Fruit fly (Drosophila melanogaster) whole organism, embryonic: ENCODE results near the gene CG18748.

Experiments used
- Bteb2 ChIP-seq: fragments of 200-800 bp; sonication (Bioruptor generic); optimal IDR thresholded peaks from 2 replicates; lab custom pipeline; 2016; ENCODE audit warnings: missing biosample characterization, missing genetic modification characterization
- CG10274 ChIP-seq: fragments of 200-800 bp; sonication (Bioruptor generic); optimal IDR thresholded peaks from 3 replicates; lab custom pipeline; 2017; ENCODE audit warnings: missing biosample characterization, mild to moderate bottlenecking, missing genetic modification characterization
- CG10543 ChIP-seq: fragments of 200-800 bp; sonication (Bioruptor generic); optimal IDR thresholded peaks from 3 replicates; lab custom pipeline; 2017; ENCODE audit warnings: missing biosample characterization, mild to moderate bottlenecking, missing genetic modification characterization, moderate library complexity
- CG10959 ChIP-seq: fragments of 200-800 bp; sonication (Bioruptor generic); IDR thresholded peaks from 2 replicates; pipeline ENCODE4 v1.3.6; 2022; ENCODE audit warnings: missing biosample characterization, missing genetic modification characterization
- CG11398 ChIP-seq: fragments of 200-800 bp; sonication (Bioruptor generic); optimal IDR thresholded peaks from 2 replicates; lab custom pipeline; 2016; ENCODE audit warnings: missing biosample characterization, missing genetic modification characterization
- CG12236 ChIP-seq: fragments of 200-800 bp; sonication (Bioruptor generic); optimal IDR thresholded peaks from 2 replicates; lab custom pipeline; 2016; ENCODE audit warnings: missing biosample characterization, missing genetic modification characterization
- CG12299 ChIP-seq: fragments of 200-800 bp; sonication (Bioruptor generic); optimal IDR thresholded peaks from 2 replicates; lab custom pipeline; 2018; ENCODE audit warnings: missing biosample characterization, mild to moderate bottlenecking, missing genetic modification characterization
- CG12391 ChIP-seq: fragments of 200-800 bp; sonication (Bioruptor generic); optimal IDR thresholded peaks from 3 replicates; lab custom pipeline; 2018; ENCODE audit warnings: missing biosample characterization, mild to moderate bottlenecking, missing genetic modification characterization, moderate library complexity
- CG1603 ChIP-seq: fragments of 200-800 bp; sonication (Bioruptor generic); optimal IDR thresholded peaks from 2 replicates; lab custom pipeline; 2019; ENCODE audit warnings: missing biosample characterization, mild to moderate bottlenecking, missing genetic modification characterization, moderate library complexity
- CG17802 ChIP-seq: fragments of 200-800 bp; sonication (Bioruptor generic); optimal IDR thresholded peaks from 2 replicates; lab custom pipeline; 2018; ENCODE audit warnings: missing biosample characterization, mild to moderate bottlenecking, missing genetic modification characterization, moderate library complexity
- CG2120 ChIP-seq: fragments of 200-800 bp; sonication (Bioruptor generic); optimal IDR thresholded peaks from 3 replicates; lab custom pipeline; 2016; ENCODE audit warnings: missing biosample characterization, missing genetic modification characterization
- CG2129 ChIP-seq: fragments of 200-800 bp; sonication (Bioruptor generic); IDR thresholded peaks from 2 replicates; pipeline ENCODE4 v1.3.6; 2022; ENCODE audit warnings: missing biosample characterization, missing genetic modification characterization; ENCODE audit not compliant: partially characterized antibody
- CG31365 ChIP-seq: fragments of 200-800 bp; sonication (Bioruptor generic); optimal IDR thresholded peaks from 2 replicates; lab custom pipeline; 2018; ENCODE audit warnings: missing biosample characterization, mild to moderate bottlenecking, missing genetic modification characterization
- CG4404 ChIP-seq: fragments of 200-800 bp; sonication (Bioruptor generic); IDR thresholded peaks from 2 replicates; pipeline ENCODE4 v1.3.6; 2022; ENCODE audit warnings: missing biosample characterization, missing genetic modification characterization
- CG7372 ChIP-seq: fragments of 200-800 bp; sonication (Bioruptor generic); IDR thresholded peaks from 2 replicates; pipeline ENCODE4 v1.3.6; 2022; ENCODE audit warnings: missing biosample characterization, missing genetic modification characterization
- CG9215 ChIP-seq: fragments of 200-800 bp; sonication (Bioruptor generic); IDR thresholded peaks from 2 replicates; pipeline ENCODE4 v1.3.6; 2022; ENCODE audit warnings: missing biosample characterization, missing genetic modification characterization
- CG9817 ChIP-seq: fragments of 200-800 bp; sonication (Bioruptor generic); optimal IDR thresholded peaks from 2 replicates; lab custom pipeline; 2018; ENCODE audit warnings: missing biosample characterization, mild to moderate bottlenecking, missing genetic modification characterization, moderate library complexity
- CHES-1-like ChIP-seq: fragments of 200-800 bp; sonication (Bioruptor generic); optimal IDR thresholded peaks from 2 replicates; lab custom pipeline; 2016; ENCODE audit warnings: missing biosample characterization, missing genetic modification characterization
- CkIIα-i1 ChIP-seq: fragments of 200-800 bp; sonication (Bioruptor generic); IDR thresholded peaks from 2 replicates; pipeline ENCODE4 v1.3.6; 2022; ENCODE audit warnings: missing biosample characterization, missing genetic modification characterization
- CoRest ChIP-seq: fragments of 200-800 bp; sonication (Bioruptor generic); optimal IDR thresholded peaks from 3 replicates; lab custom pipeline; 2018; ENCODE audit warnings: missing biosample characterization, mild to moderate bottlenecking, missing genetic modification characterization, moderate library complexity
- HLHmδ ChIP-seq: fragments of 200-800 bp; sonication (Bioruptor generic); optimal IDR thresholded peaks from 2 replicates; lab custom pipeline; 2018; ENCODE audit warnings: missing biosample characterization, mild to moderate bottlenecking, missing genetic modification characterization, moderate library complexity
- HmgD ChIP-seq: fragments of 200-800 bp; sonication (Bioruptor generic); optimal IDR thresholded peaks from 3 replicates; lab custom pipeline; 2016; ENCODE audit warnings: missing biosample characterization, missing genetic modification characterization
- NK7.1 ChIP-seq: fragments of 200-800 bp; sonication (Bioruptor generic); optimal IDR thresholded peaks from 3 replicates; lab custom pipeline; 2016; ENCODE audit warnings: missing biosample characterization, missing genetic modification characterization
- Nf-YC ChIP-seq: fragments of 200-800 bp; optimal IDR thresholded peaks from 3 replicates; lab custom pipeline; 2019; ENCODE audit warnings: missing biosample characterization, mild to moderate bottlenecking, missing genetic modification characterization, moderate library complexity
- Oaz ChIP-seq: fragments of 200-800 bp; sonication (Bioruptor generic); IDR thresholded peaks from 2 replicates; pipeline ENCODE4 v1.3.6; 2022; ENCODE audit warnings: missing biosample characterization, missing genetic modification characterization
- Oli ChIP-seq: fragments of 200-800 bp; sonication (Bioruptor generic); optimal IDR thresholded peaks from 2 replicates; lab custom pipeline; 2018; ENCODE audit warnings: missing biosample characterization, mild to moderate bottlenecking, missing genetic modification characterization, moderate library complexity
- Opbp ChIP-seq: fragments of 200-800 bp; sonication (Bioruptor generic); IDR thresholded peaks from 3 replicates; pipeline ENCODE4 v1.3.6; 2022; ENCODE audit warnings: missing biosample characterization, missing genetic modification characterization; ENCODE audit not compliant: partially characterized antibody
- Rx ChIP-seq: fragments of 200-800 bp; sonication (Bioruptor generic); IDR thresholded peaks from 2 replicates; pipeline ENCODE4 v1.3.6; 2022; ENCODE audit warnings: missing biosample characterization, missing genetic modification characterization
- Xrp1 ChIP-seq: fragments of 200-800 bp; sonication (Bioruptor generic); IDR thresholded peaks from 2 replicates; pipeline ENCODE4 v1.3.6; 2022; ENCODE audit warnings: missing biosample characterization, missing genetic modification characterization
- bbx ChIP-seq: fragments of 200-800 bp; sonication (Bioruptor generic); IDR thresholded peaks from 2 replicates; pipeline ENCODE4 v1.3.6; 2022; ENCODE audit warnings: missing biosample characterization, missing genetic modification characterization; ENCODE audit not compliant: partially characterized antibody
- crp ChIP-seq, 2 experiments: fragments of 200-800 bp; sonication (Bioruptor generic); optimal IDR thresholded peaks; 2 replicates in 1 of 2; 3 replicates in 1 of 2; lab custom pipeline; 2017; ENCODE audit warnings: missing biosample characterization in 2 of 2, missing genetic modification characterization in 2 of 2, mild to moderate bottlenecking in 1 of 2, moderate library complexity in 1 of 2
- cwo ChIP-seq: fragments of 200-800 bp; sonication (Bioruptor generic); optimal IDR thresholded peaks from 3 replicates; lab custom pipeline; 2017; ENCODE audit warnings: missing biosample characterization, missing genetic modification characterization, mild to moderate bottlenecking, moderate library complexity, missing genetic modification reagents
- exex ChIP-seq: fragments of 200-800 bp; sonication (Bioruptor generic); optimal IDR thresholded peaks from 4 replicates; lab custom pipeline; 2018; ENCODE audit warnings: missing biosample characterization, mild to moderate bottlenecking, missing genetic modification characterization, moderate library complexity
- fd96Cb ChIP-seq: fragments of 200-800 bp; sonication (Bioruptor generic); optimal IDR thresholded peaks from 2 replicates; lab custom pipeline; 2018; ENCODE audit warnings: missing biosample characterization, mild to moderate bottlenecking, missing genetic modification characterization, moderate library complexity
- gem ChIP-seq: fragments of 200-800 bp; sonication (Bioruptor generic); optimal IDR thresholded peaks from 2 replicates; lab custom pipeline; 2019; ENCODE audit warnings: missing biosample characterization, mild to moderate bottlenecking, missing genetic modification characterization, moderate library complexity
- gsb ChIP-seq: fragments of 200-800 bp; sonication (Bioruptor generic); IDR thresholded peaks from 2 replicates; pipeline ENCODE4 v1.3.6; 2022; ENCODE audit warnings: missing biosample characterization, missing genetic modification characterization
- mirr ChIP-seq: fragments of 200-800 bp; sonication (Bioruptor generic); optimal IDR thresholded peaks from 3 replicates; lab custom pipeline; 2018; ENCODE audit warnings: missing biosample characterization, mild to moderate bottlenecking, missing genetic modification characterization
- rib ChIP-seq: fragments of 200-800 bp; sonication (Bioruptor generic); IDR thresholded peaks from 2 replicates; pipeline ENCODE4 v1.3.6; 2022; ENCODE audit warnings: missing biosample characterization, missing genetic modification characterization
- sc ChIP-seq, 3 experiments: fragments of >200 bp in 2 of 3; fragments of 200-800 bp in 1 of 3; sonication (Bioruptor generic) in 1 of 3; optimal IDR thresholded peaks; 2 replicates in 2 of 3; 3 replicates in 1 of 3; lab custom pipeline; 2017; ENCODE audit warnings: mild to moderate bottlenecking in 1 of 3, missing biosample characterization in 1 of 3, missing genetic modification characterization in 1 of 3, missing genetic modification reagents in 1 of 3
- seq ChIP-seq: fragments of 200-800 bp; sonication (Bioruptor generic); IDR thresholded peaks from 2 replicates; pipeline ENCODE4 v1.3.6; 2022; ENCODE audit warnings: missing biosample characterization, missing genetic modification characterization
- slbo ChIP-seq: fragments of 200-800 bp; sonication (Bioruptor generic); IDR thresholded peaks from 2 replicates; pipeline ENCODE4 v1.3.6; 2022; ENCODE audit warnings: missing biosample characterization, missing genetic modification characterization
- tna ChIP-seq: fragments of 200-800 bp; sonication (Bioruptor generic); IDR thresholded peaks from 2 replicates; pipeline ENCODE4 v1.3.6; 2022; ENCODE audit warnings: missing biosample characterization, missing genetic modification characterization; ENCODE audit not compliant: partially characterized antibody
- vvl ChIP-seq: fragments of 200-800 bp; sonication (Bioruptor generic); IDR thresholded peaks from 2 replicates; pipeline ENCODE4 v1.3.6; 2022; ENCODE audit warnings: missing biosample characterization, missing genetic modification characterization
- wek ChIP-seq: fragments of 200-800 bp; sonication (Bioruptor generic); optimal IDR thresholded peaks from 3 replicates; lab custom pipeline; 2018; ENCODE audit warnings: missing biosample characterization, mild to moderate bottlenecking, missing genetic modification characterization, moderate library complexity
- zen2 ChIP-seq: fragments of 200-800 bp; sonication (Bioruptor generic); IDR thresholded peaks from 3 replicates; pipeline ENCODE4 v1.3.6; 2022; ENCODE audit warnings: missing biosample characterization, missing genetic modification characterization; ENCODE audit not compliant: partially characterized antibody
- zf30C ChIP-seq: fragments of 200-800 bp; sonication (Bioruptor generic); optimal IDR thresholded peaks from 3 replicates; lab custom pipeline; 2018; ENCODE audit warnings: missing biosample characterization, mild to moderate bottlenecking, missing genetic modification characterization
- zfh1 ChIP-seq: fragments of 200-800 bp; sonication (Bioruptor generic); IDR thresholded peaks from 3 replicates; pipeline ENCODE4 v1.3.6; 2022; ENCODE audit warnings: missing biosample characterization, missing genetic modification characterization

CG18748 gene

dm6 chr3R:7809662-7810621, 22.2 kb upstream of the CG18748 start, which contains the start of the genes CG2993 and sgll (continued):
- TF ChIP-seq CG4404 (GFP tag; lab: Robert Waterston, UW): peak; percentile 81
- TF ChIP-seq rib (GFP tag; lab: Robert Waterston, UW): no peak; the same call in 1 of the 2 replicates
- peak; percentile 82 for TF ChIP-seq CG11398
- peak; percentile 86 for TF ChIP-seq CG9215 (GFP tag; lab: Robert Waterston, UW)
- TF ChIP-seq sc (optimal IDR thresholded peaks at IDR 0.05; lab: Kevin White, UChicago): no peak
- TF ChIP-seq sc (GFP tag; optimal IDR thresholded peaks at IDR 0.05; lab: Kevin White, UChicago): peak; percentile 85
- TF ChIP-seq HLHmδ (GFP tag; lab: Kevin White, UChicago): peak; percentile 84
- peak; percentile 93 for TF ChIP-seq Rx (GFP tag; lab: Robert Waterston, UW)
- TF ChIP-seq exex: no peak
- TF ChIP-seq CG12236 (GFP tag; lab: Kevin White, UChicago): peak; percentile 83
- peak; percentile 85 for TF ChIP-seq CHES-1-like (GFP tag; lab: Kevin White, UChicago)
- TF ChIP-seq CG2120 (GFP tag; lab: Kevin White, UChicago): peak; percentile 95
- TF ChIP-seq zf30C: peak; percentile 75
- peak; percentile 89 for TF ChIP-seq gem
- no peak for TF ChIP-seq zen2
- TF ChIP-seq CkIIα-i1 (GFP tag; lab: Robert Waterston, UW): no peak
- TF ChIP-seq Oaz: peak; percentile 85
- TF ChIP-seq CG10543: peak; percentile 74
- TF ChIP-seq vvl (GFP tag; lab: Robert Waterston, UW): peak; percentile 95
- peak; percentile 72 for TF ChIP-seq seq (GFP tag; lab: Robert Waterston, UW)
- peak; percentile 86 for TF ChIP-seq cwo
- TF ChIP-seq zfh1 (GFP tag; lab: Robert Waterston, UW): peak; percentile 97
- peak; percentile 83 for TF ChIP-seq CG7372
- TF ChIP-seq CG17802 (tag; lab: Kevin White, UChicago): peak; percentile 74
- TF ChIP-seq CG12391 (tag; lab: Kevin White, UChicago): no peak
- peak; percentile 92 for TF ChIP-seq HmgD (GFP tag; lab: Kevin White, UChicago)
- peak; percentile 69 for TF ChIP-seq CG10274
- peak; percentile 84 for TF ChIP-seq gsb
- no peak for TF ChIP-seq CG12299 (tag; lab: Kevin White, UChicago)
- TF ChIP-seq crp (GFP tag; optimal IDR thresholded peaks at IDR 0.05; lab: Kevin White, UChicago): peak in 1 of 2 experiments; percentile 41
- TF ChIP-seq slbo: peak; percentile 98
- peak; percentile 95 for TF ChIP-seq CG1603 (tag; lab: Kevin White, UChicago)
- TF ChIP-seq Opbp (GFP tag; lab: Robert Waterston, UW): peak; percentile 80
- peak; percentile 88 for TF ChIP-seq CoRest
- peak; percentile 96 for TF ChIP-seq CG10959
- peak; percentile 69 for TF ChIP-seq Bteb2 (GFP tag; lab: Kevin White, UChicago)
- peak; percentile 81 for TF ChIP-seq Oli (tag; lab: Kevin White, UChicago)
- peak; percentile 62 for TF ChIP-seq wek
- no peak for TF ChIP-seq tna (GFP tag; lab: Robert Waterston, UW)
- TF ChIP-seq fd96Cb (tag; lab: Kevin White, UChicago): peak; percentile 85
- peak; percentile 75 for TF ChIP-seq CG31365 (tag; lab: Kevin White, UChicago)
- TF ChIP-seq NK7.1 (GFP tag; lab: Kevin White, UChicago): peak; percentile 84
- peak; percentile 27; the same call in 1 of the 2 replicates for TF ChIP-seq bbx (GFP tag; lab: Robert Waterston, UW)
- TF ChIP-seq CG9817 (tag; lab: Kevin White, UChicago): peak; percentile 94
- peak; percentile 76 for TF ChIP-seq Nf-YC (tag; lab: Kevin White, UChicago)
- no peak for TF ChIP-seq CG2129 (GFP tag; lab: Robert Waterston, UW)
- TF ChIP-seq mirr: peak; percentile 89
- no peak; the same call in 1 of the 2 replicates for TF ChIP-seq Xrp1 (GFP tag; lab: Robert Waterston, UW)
